Fruit fly (Drosophila melanogaster): Measurements from ENCODE around the gene Zip102B.

- TF ChIP-seq h (optimal IDR thresholded peaks at IDR 0.05) (no peak), ttk (optimal IDR thresholded peaks at IDR 0.05) (no peak), psq (optimal IDR thresholded peaks at IDR 0.05) (no peak), Myc (optimal IDR thresholded peaks at IDR 0.05) (no peak), Sin3A (optimal IDR thresholded peaks at IDR 0.05) (no peak)
These were observed 8.2 kb downstream of the Zip102B start for dm6 chr4:305697-306096.

All from Kc167 (cell line).